Worm (Caenorhabditis elegans) whole organism, L4/young adult: ENCODE data around the gene K05F6.8.

Experiments used
- W03F9.2 ChIP-seq: fragments of 150-350 bp; optimal IDR thresholded peaks from 2 replicates; lab custom pipeline; 2014; ENCODE audit warnings: missing biosample characterization, missing genetic modification characterization
- dao-5 ChIP-seq: sonication (generic microtip); optimal IDR thresholded peaks from 2 replicates; lab custom pipeline; 2016; ENCODE audit warnings: missing genotype, missing genetic modification characterization, moderate library complexity, missing compliant biosample characterization
- him-1 ChIP-seq: sonication (generic microtip); optimal IDR thresholded peaks from 2 replicates; lab custom pipeline; 2016; ENCODE audit warnings: missing genotype, missing genetic modification reagents, missing genetic modification characterization, missing compliant biosample characterization

DNA sequence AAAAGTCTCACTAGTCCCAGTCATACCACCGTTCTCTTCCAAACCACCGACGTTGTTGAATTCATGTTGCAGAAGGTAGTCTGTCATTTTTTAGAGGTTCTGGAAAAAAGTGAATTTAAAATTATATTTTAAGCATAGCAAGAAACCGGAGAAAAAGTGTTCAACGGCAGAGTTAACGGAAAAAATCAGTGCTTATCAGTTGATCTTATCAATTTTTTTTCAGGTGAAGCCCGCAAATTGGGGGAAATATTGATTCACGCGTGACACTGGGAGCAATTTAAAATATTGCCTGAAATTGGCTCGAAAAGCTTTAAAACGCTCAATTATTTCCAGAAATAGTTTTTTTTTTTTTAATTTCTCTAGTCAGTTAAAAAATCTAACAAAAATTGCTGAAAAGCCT is 12.3 kb upstream of the K05F6.8 start, which contains the start of gene math-38:
- TF ChIP-seq W03F9.2 (tag; lab: Kevin White, UChicago) (no peak), him-1 (tag; lab: Kevin White, UChicago) (no peak), dao-5 (tag; lab: Kevin White, UChicago) (no peak)
